Fruit fly (Drosophila melanogaster): ENCODE results near the gene CG17129.
A peak's percentile ranks its signal among the peaks of the same experiment; 100 is the strongest.

CG17129 gene

DNA sequence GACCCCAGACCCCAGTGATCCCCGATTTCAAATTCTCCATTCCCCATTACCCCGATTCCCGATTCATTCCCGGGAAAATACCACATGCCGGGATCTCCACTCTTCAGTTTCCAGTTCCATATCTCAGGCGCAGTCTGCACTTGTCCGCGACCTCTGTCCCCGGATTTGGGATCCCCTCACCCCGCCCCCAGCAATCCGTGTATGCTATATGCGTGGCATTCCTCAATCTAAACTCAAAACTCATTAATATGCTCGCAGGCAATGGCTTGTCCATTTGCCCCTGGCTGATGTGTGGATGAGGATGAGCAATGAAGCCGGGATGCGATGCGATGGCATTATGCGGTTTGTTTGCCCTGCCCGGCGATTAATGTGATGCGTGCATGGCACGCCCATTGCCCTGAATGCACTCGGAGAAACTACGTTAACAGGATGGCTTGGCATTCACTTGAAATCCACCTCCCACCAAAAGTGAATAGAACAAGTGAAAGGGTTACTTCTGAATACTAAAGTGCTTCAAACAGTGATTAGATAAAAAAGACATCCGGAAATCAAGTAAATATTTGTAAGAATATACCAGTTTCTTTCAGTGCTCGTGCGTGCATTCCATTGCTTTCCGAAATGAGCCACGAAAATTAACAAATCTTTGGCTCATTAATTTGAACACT is 45.5 kb upstream of the CG17129 start (continued):
- peak; percentile 77 for TF ChIP-seq Xbp1 (GFP tag; optimal IDR thresholded peaks at IDR 0.05)
- peak; percentile 82 for TF ChIP-seq CG17361 (GFP tag; IDR thresholded peaks at IDR 0.05)
- peak; percentile 39 for TF ChIP-seq oc (tag; optimal IDR thresholded peaks at IDR 0.05)
- no peak for TF ChIP-seq CG12659 (GFP tag; optimal IDR thresholded peaks at IDR 0.05)
- TF ChIP-seq CG12391 (tag; optimal IDR thresholded peaks at IDR 0.05): peak; percentile 90
- peak; percentile 27 for TF ChIP-seq Jarid2 (GFP tag; optimal IDR thresholded peaks at IDR 0.05)
- no peak for TF ChIP-seq ERR (GFP tag; optimal IDR thresholded peaks at IDR 0.05)
- TF ChIP-seq CG15269 (tag; optimal IDR thresholded peaks at IDR 0.05): no peak
- no peak for TF ChIP-seq Dp (GFP tag; optimal IDR thresholded peaks at IDR 0.05)
- peak; percentile 62 for TF ChIP-seq Antp (GFP tag; optimal IDR thresholded peaks at IDR 0.05)
- no peak for TF ChIP-seq Hmr (GFP tag; optimal IDR thresholded peaks at IDR 0.05)
- TF ChIP-seq CG3407 (GFP tag; optimal IDR thresholded peaks at IDR 0.05): peak; percentile 72
- TF ChIP-seq ham (GFP tag; IDR thresholded peaks at IDR 0.05): no peak
- TF ChIP-seq CG32532 (GFP tag; IDR thresholded peaks at IDR 0.05): no peak
- TF ChIP-seq CG8944 (GFP tag; optimal IDR thresholded peaks at IDR 0.05): peak; percentile 86
- TF ChIP-seq bigmax (GFP tag; optimal IDR thresholded peaks at IDR 0.05): no peak
- peak; percentile 98 for TF ChIP-seq zfh1 (GFP tag; IDR thresholded peaks at IDR 0.05)
- TF ChIP-seq Med (GFP tag): peak; percentile 90
- TF ChIP-seq CrebB (tag; optimal IDR thresholded peaks at IDR 0.05): peak; percentile 2
- no peak for TF ChIP-seq rib (GFP tag; IDR thresholded peaks at IDR 0.05)
- peak; percentile 58; the same call in 1 of the 2 replicates for TF ChIP-seq wor (GFP tag; IDR thresholded peaks at IDR 0.05)
- no peak for TF ChIP-seq bowl (GFP tag; IDR thresholded peaks at IDR 0.05)
- no peak for TF ChIP-seq fd3F (GFP tag; optimal IDR thresholded peaks at IDR 0.05)
- peak; percentile 89 for TF ChIP-seq CG6689 (GFP tag; IDR thresholded peaks at IDR 0.05)
- peak; percentile 89 for TF ChIP-seq croc (GFP tag; conservative IDR thresholded peaks at IDR 0.05)
- TF ChIP-seq Vsx1 (GFP tag; optimal IDR thresholded peaks at IDR 0.05): peak; percentile 9
- peak; percentile 76 for TF ChIP-seq Hsf (GFP tag; optimal IDR thresholded peaks at IDR 0.05)
- no peak for TF ChIP-seq CG6791 (GFP tag; IDR thresholded peaks at IDR 0.05; ENCODE audit: partially characterized antibody)
- TF ChIP-seq onecut (GFP tag; IDR thresholded peaks at IDR 0.05): peak; percentile 72
- TF ChIP-seq fd96Cb (tag; optimal IDR thresholded peaks at IDR 0.05): peak; percentile 86
- no peak for TF ChIP-seq grn (GFP tag; optimal IDR thresholded peaks at IDR 0.05)
- peak; percentile 47 for TF ChIP-seq CG18476 (GFP tag; optimal IDR thresholded peaks at IDR 0.05)
- peak; percentile 68 for TF ChIP-seq CG1529 (GFP tag; optimal IDR thresholded peaks at IDR 0.05)
- TF ChIP-seq Gsc (GFP tag; IDR thresholded peaks at IDR 0.05): peak; percentile 80
- no peak for TF ChIP-seq CG14014 (GFP tag; IDR thresholded peaks at IDR 0.05)
- TF ChIP-seq Bteb2 (GFP tag; optimal IDR thresholded peaks at IDR 0.05): no peak
- no peak for TF ChIP-seq CG15073 (GFP tag; optimal IDR thresholded peaks at IDR 0.05)
- TF ChIP-seq crc (GFP tag; optimal IDR thresholded peaks at IDR 0.05): peak; percentile 50
- peak; percentile 39 for TF ChIP-seq CG7987 (GFP tag; optimal IDR thresholded peaks at IDR 0.05)
- no peak for TF ChIP-seq Hr39 (optimal IDR thresholded peaks at IDR 0.05)
- no peak for TF ChIP-seq bbx (GFP tag; IDR thresholded peaks at IDR 0.05; ENCODE audit: partially characterized antibody)
- TF ChIP-seq caup (GFP tag; optimal IDR thresholded peaks at IDR 0.05; ENCODE audit: severe bottlenecking): no peak
- TF ChIP-seq tgo (GFP tag; IDR thresholded peaks at IDR 0.05): peak; percentile 74; the same call in 2 of the 3 replicates
- no peak for TF ChIP-seq unc-4 (GFP tag; IDR thresholded peaks at IDR 0.05; ENCODE audit: partially characterized antibody)
- TF ChIP-seq hb (GFP tag; IDR thresholded peaks at IDR 0.05; ENCODE audit: partially characterized antibody): no peak
- TF ChIP-seq mam (GFP tag; optimal IDR thresholded peaks at IDR 0.05): peak; percentile 48
- no peak for TF ChIP-seq CG42726 (GFP tag; IDR thresholded peaks at IDR 0.05; ENCODE audit: partially characterized antibody)
- peak; percentile 59 for TF ChIP-seq dmrt99B (tag; optimal IDR thresholded peaks at IDR 0.05)
- TF ChIP-seq CG4820 (GFP tag; optimal IDR thresholded peaks at IDR 0.05): peak; percentile 87
- TF ChIP-seq CG12155 (GFP tag; optimal IDR thresholded peaks at IDR 0.05): peak; percentile 66
